Fruit fly (Drosophila melanogaster) whole organism, embryonic: Measurements from ENCODE around the gene CG34056.

Experiments
- CG14014 ChIP-seq: fragments of 200-800 bp; sonication (Bioruptor generic); IDR thresholded peaks from 2 replicates; pipeline ENCODE4 v1.3.6; 2022; ENCODE audit warnings: missing biosample characterization, missing genetic modification characterization
- CG14441 ChIP-seq: fragments of 200-800 bp; sonication (Bioruptor generic); IDR thresholded peaks from 2 replicates; pipeline ENCODE4 v1.3.6; 2022; ENCODE audit warnings: missing biosample characterization, missing genetic modification characterization
- CG4328 ChIP-seq: fragments of 200-800 bp; sonication (Bioruptor generic); optimal IDR thresholded peaks from 3 replicates; lab custom pipeline; 2017; ENCODE audit warnings: missing biosample characterization, missing genetic modification reagents, missing genetic modification characterization
- CG4707 ChIP-seq: fragments of 200-800 bp; sonication (Bioruptor generic); optimal IDR thresholded peaks from 2 replicates; lab custom pipeline; 2018; ENCODE audit warnings: missing biosample characterization, mild to moderate bottlenecking, missing genetic modification characterization, moderate library complexity
- HmgZ ChIP-seq: fragments of 200-800 bp; sonication (Bioruptor generic); optimal IDR thresholded peaks from 2 replicates; lab custom pipeline; 2018; ENCODE audit warnings: missing biosample characterization, mild to moderate bottlenecking, missing genetic modification characterization
- ato ChIP-seq: fragments of 200-800 bp; sonication (Bioruptor generic); IDR thresholded peaks from 2 replicates; pipeline ENCODE4 v1.3.6; 2022; ENCODE audit warnings: missing biosample characterization, missing genetic modification characterization; ENCODE audit not compliant: partially characterized antibody
- insv ChIP-seq, 2 experiments: fragments of 200-800 bp; sonication (Bioruptor generic); optimal IDR thresholded peaks; 3 replicates each; lab custom pipeline; 2016 to 2018; ENCODE audit warnings: missing biosample characterization in 2 of 2, missing genetic modification characterization in 2 of 2
- repo ChIP-seq: fragments of 200-800 bp; sonication (Bioruptor generic); optimal IDR thresholded peaks from 2 replicates; lab custom pipeline; 2016; ENCODE audit warnings: missing biosample characterization, missing genetic modification characterization
- z ChIP-seq: fragments of 200-800 bp; sonication (Bioruptor generic); IDR thresholded peaks from 3 replicates; pipeline ENCODE4 v1.3.6; 2022; ENCODE audit warnings: missing biosample characterization, missing genetic modification characterization

DNA sequence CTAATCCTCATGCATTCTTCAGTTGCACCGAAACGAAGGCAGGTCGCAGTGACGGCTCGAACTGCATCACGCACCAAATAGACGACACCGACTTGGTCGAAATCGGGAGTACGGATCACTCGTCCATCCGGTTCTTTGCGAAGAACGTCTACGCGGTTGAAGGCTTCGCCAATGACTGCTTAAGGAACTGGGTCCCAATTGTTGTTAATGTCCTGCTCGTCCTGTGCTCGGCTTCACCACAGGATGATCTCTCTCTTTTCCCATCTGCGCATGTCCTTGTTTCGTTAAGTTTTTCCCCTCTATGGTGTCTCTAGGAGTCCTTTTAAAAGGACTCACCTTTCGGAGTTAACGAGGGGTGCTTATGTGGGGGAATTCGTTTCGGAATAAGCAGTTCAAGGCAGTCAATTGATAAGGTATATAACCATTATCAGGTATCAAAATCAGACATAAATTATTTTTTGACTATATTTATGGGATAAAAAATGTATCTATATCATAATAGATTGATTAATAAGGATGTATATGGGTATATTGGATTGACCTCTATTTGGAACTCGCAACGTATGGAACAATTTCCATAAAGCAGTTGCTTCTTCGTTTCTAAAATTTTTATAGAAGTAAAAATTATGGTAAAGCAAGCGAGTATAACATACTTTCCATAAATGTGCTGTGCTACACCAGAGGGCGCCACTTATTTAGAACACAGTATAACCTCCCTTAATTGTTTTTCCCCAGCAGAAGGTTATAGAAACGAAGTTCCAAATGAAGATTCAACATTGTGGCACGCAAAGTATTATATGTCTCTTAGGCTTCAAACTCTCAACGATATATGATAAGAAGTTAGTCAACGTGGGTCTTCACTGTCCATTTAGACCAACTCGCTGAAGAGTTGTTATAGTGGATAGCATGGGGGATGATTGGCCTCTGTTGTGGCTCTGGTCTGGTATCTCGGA lies 38.4 kb upstream of the CG34056 start, which contains the start of gene dpr20:
- peak; percentile 6 for TF ChIP-seq CG4707
- TF ChIP-seq CG14441 (GFP tag; lab: Robert Waterston, UW): peak; percentile 87
- TF ChIP-seq z (GFP tag; lab: Robert Waterston, UW): no peak
- TF ChIP-seq CG14014 (GFP tag; lab: Robert Waterston, UW): peak; percentile 89
- TF ChIP-seq insv (GFP tag; optimal IDR thresholded peaks at IDR 0.05; lab: Kevin White, UChicago): peak in 1 of 2 experiments; percentile 61
- TF ChIP-seq repo (GFP tag; lab: Kevin White, UChicago): peak; percentile 34
- peak; percentile 65 for TF ChIP-seq HmgZ
- TF ChIP-seq CG4328 (GFP tag; lab: Kevin White, UChicago): no peak
- TF ChIP-seq ato (GFP tag; lab: Robert Waterston, UW): no peak
